Fruit fly (Drosophila melanogaster) whole organism, embryonic: ENCODE data around the gene CG8149.

Source experiments
- B-H2 ChIP-seq: fragments of 200-800 bp; sonication (Bioruptor generic); optimal IDR thresholded peaks from 2 replicates; lab custom pipeline; 2018; ENCODE audit warnings: missing biosample characterization, mild to moderate bottlenecking, missing genetic modification characterization
- Blimp-1 ChIP-seq: fragments of 200-800 bp; sonication (Bioruptor generic); optimal IDR thresholded peaks from 3 replicates; lab custom pipeline; 2018; ENCODE audit warnings: missing biosample characterization, missing genetic modification characterization, mild to moderate bottlenecking, moderate library complexity, missing genetic modification reagents
- CG10321 ChIP-seq: fragments of 200-800 bp; sonication (Bioruptor generic); IDR thresholded peaks from 2 replicates; pipeline ENCODE4 v1.3.6; 2022; ENCODE audit warnings: missing biosample characterization, missing genetic modification characterization
- CG11456 ChIP-seq: fragments of 200-800 bp; sonication (Bioruptor generic); IDR thresholded peaks from 3 replicates; pipeline ENCODE4 v1.3.6; 2022; ENCODE audit warnings: missing biosample characterization, missing genetic modification characterization
- CG13123 ChIP-seq: fragments of 200-800 bp; sonication (Bioruptor generic); optimal IDR thresholded peaks from 2 replicates; lab custom pipeline; 2016; ENCODE audit warnings: missing biosample characterization, missing genetic modification characterization
- CG14965 ChIP-seq: fragments of 200-800 bp; sonication (Bioruptor generic); optimal IDR thresholded peaks from 2 replicates; lab custom pipeline; 2016; ENCODE audit warnings: missing biosample characterization, missing genetic modification characterization, borderline replicate concordance
- CG1832 ChIP-seq: fragments of 200-800 bp; sonication (Bioruptor generic); optimal IDR thresholded peaks from 2 replicates; lab custom pipeline; 2017; ENCODE audit warnings: missing biosample characterization, mild to moderate bottlenecking, missing genetic modification characterization, inconsistent platforms
- CG18476 ChIP-seq: fragments of 200-800 bp; sonication (Bioruptor generic); optimal IDR thresholded peaks from 2 replicates; lab custom pipeline; 2016; ENCODE audit warnings: missing biosample characterization, mild to moderate bottlenecking, missing genetic modification characterization
- CG18619 ChIP-seq: fragments of 200-800 bp; sonication (Bioruptor generic); optimal IDR thresholded peaks from 3 replicates; lab custom pipeline; 2017; ENCODE audit warnings: missing biosample characterization, mild to moderate bottlenecking, missing genetic modification characterization
- CG18764 ChIP-seq: fragments of 200-800 bp; sonication (Bioruptor generic); optimal IDR thresholded peaks from 3 replicates; lab custom pipeline; 2016; ENCODE audit warnings: missing biosample characterization, missing genetic modification characterization
- CG30020 ChIP-seq: fragments of 200-800 bp; optimal IDR thresholded peaks from 2 replicates; lab custom pipeline; 2019; ENCODE audit warnings: missing biosample characterization, mild to moderate bottlenecking, missing genetic modification characterization, moderate library complexity
- CG3163 ChIP-seq: fragments of 200-800 bp; sonication (Bioruptor generic); optimal IDR thresholded peaks from 3 replicates; lab custom pipeline; 2016; ENCODE audit warnings: missing biosample characterization, missing genetic modification characterization
- CG32767 ChIP-seq: fragments of 200-800 bp; sonication (Bioruptor generic); IDR thresholded peaks from 2 replicates; pipeline ENCODE4 v1.3.6; 2022; ENCODE audit warnings: missing biosample characterization, missing genetic modification characterization
- CG32772 ChIP-seq: fragments of 200-800 bp; sonication (Bioruptor generic); IDR thresholded peaks from 2 replicates; pipeline ENCODE4 v1.3.6; 2022; ENCODE audit warnings: missing biosample characterization, missing genetic modification characterization
- CG3995 ChIP-seq: fragments of 200-800 bp; sonication (Bioruptor generic); optimal IDR thresholded peaks from 3 replicates; lab custom pipeline; 2016; ENCODE audit warnings: missing biosample characterization, missing genetic modification characterization
- CG5245 ChIP-seq: fragments of 200-800 bp; sonication (Bioruptor generic); optimal IDR thresholded peaks from 3 replicates; lab custom pipeline; 2016; ENCODE audit warnings: missing biosample characterization, missing genetic modification characterization
- CG6765 ChIP-seq: fragments of 200-800 bp; sonication (Bioruptor generic); optimal IDR thresholded peaks from 3 replicates; lab custom pipeline; 2017; ENCODE audit warnings: missing biosample characterization, mild to moderate bottlenecking, missing genetic modification characterization
- CG7372 ChIP-seq: fragments of 200-800 bp; sonication (Bioruptor generic); IDR thresholded peaks from 2 replicates; pipeline ENCODE4 v1.3.6; 2022; ENCODE audit warnings: missing biosample characterization, missing genetic modification characterization
- D19A ChIP-seq: fragments of 200-800 bp; optimal IDR thresholded peaks from 3 replicates; lab custom pipeline; 2019; ENCODE audit warnings: missing biosample characterization, mild to moderate bottlenecking, missing genetic modification characterization, moderate library complexity
- Dfd ChIP-seq, 2 experiments: fragments of >200 bp; optimal IDR thresholded peaks; 2 replicates each; lab custom pipeline; 2017; ENCODE audit warnings: missing biosample characterization in 2 of 2, missing genetic modification characterization in 2 of 2
- Dip3 ChIP-seq: fragments of 200-800 bp; sonication (Bioruptor generic); optimal IDR thresholded peaks from 3 replicates; lab custom pipeline; 2016; ENCODE audit warnings: missing biosample characterization, missing genetic modification characterization
- E2f1 ChIP-seq: fragments of 200-800 bp; sonication (Bioruptor generic); IDR thresholded peaks from 2 replicates; pipeline ENCODE4 v1.3.6; 2022; ENCODE audit warnings: missing biosample characterization, missing genetic modification characterization
- Gsc ChIP-seq: fragments of 200-800 bp; sonication (Bioruptor generic); IDR thresholded peaks from 2 replicates; pipeline ENCODE4 v1.3.6; 2022; ENCODE audit warnings: missing biosample characterization, missing genetic modification characterization
- HLH54F ChIP-seq: fragments of 200-800 bp; sonication (Bioruptor generic); optimal IDR thresholded peaks from 3 replicates; lab custom pipeline; 2016; ENCODE audit warnings: missing biosample characterization, missing genetic modification characterization
- Hsf ChIP-seq: fragments of 200-800 bp; sonication (Bioruptor generic); optimal IDR thresholded peaks from 3 replicates; lab custom pipeline; 2016; ENCODE audit warnings: missing biosample characterization, missing genetic modification characterization
- Jarid2 ChIP-seq: fragments of 200-800 bp; sonication (Bioruptor generic); optimal IDR thresholded peaks from 3 replicates; lab custom pipeline; 2017; ENCODE audit warnings: mild to moderate bottlenecking, missing biosample characterization, missing genetic modification reagents, missing genetic modification characterization
- Max ChIP-seq: fragments of 200-800 bp; sonication (Bioruptor generic); optimal IDR thresholded peaks from 2 replicates; lab custom pipeline; 2016; ENCODE audit warnings: missing biosample characterization, mild to moderate bottlenecking, missing genetic modification characterization
- Oaz ChIP-seq: fragments of 200-800 bp; sonication (Bioruptor generic); IDR thresholded peaks from 2 replicates; pipeline ENCODE4 v1.3.6; 2022; ENCODE audit warnings: missing biosample characterization, missing genetic modification characterization
- Optix ChIP-seq: fragments of 200-800 bp; sonication (Bioruptor generic); IDR thresholded peaks from 3 replicates; pipeline ENCODE4 v1.3.6; 2022; ENCODE audit warnings: missing biosample characterization, missing genetic modification characterization
- aop ChIP-seq: fragments of 200-800 bp; sonication (Bioruptor generic); IDR thresholded peaks from 2 replicates; pipeline ENCODE4 v1.3.6; 2022; ENCODE audit warnings: missing biosample characterization, missing genetic modification characterization
- bigmax ChIP-seq: fragments of 200-800 bp; sonication (Bioruptor generic); optimal IDR thresholded peaks from 2 replicates; lab custom pipeline; 2018; ENCODE audit warnings: missing biosample characterization, mild to moderate bottlenecking, missing genetic modification characterization
- bowl ChIP-seq: fragments of 200-800 bp; sonication (Bioruptor generic); IDR thresholded peaks from 2 replicates; pipeline ENCODE4 v1.3.6; 2022; ENCODE audit warnings: missing biosample characterization, missing genetic modification characterization
- btn ChIP-seq: fragments of 200-800 bp; sonication (Bioruptor generic); optimal IDR thresholded peaks from 2 replicates; lab custom pipeline; 2016; ENCODE audit warnings: missing biosample characterization, missing genetic modification characterization
- chn ChIP-seq: fragments of 200-800 bp; sonication (Bioruptor generic); optimal IDR thresholded peaks from 2 replicates; lab custom pipeline; 2016; ENCODE audit warnings: missing biosample characterization, missing genetic modification characterization
- crc ChIP-seq: fragments of 200-800 bp; sonication (Bioruptor generic); optimal IDR thresholded peaks from 2 replicates; lab custom pipeline; 2016; ENCODE audit warnings: missing biosample characterization, missing genetic modification characterization
- crol ChIP-seq: fragments of 200-800 bp; sonication (Bioruptor generic); IDR thresholded peaks from 2 replicates; pipeline ENCODE4 v1.3.6; 2022; ENCODE audit warnings: missing biosample characterization, missing genetic modification characterization
- dati ChIP-seq: fragments of 200-800 bp; sonication (Bioruptor generic); IDR thresholded peaks from 2 replicates; pipeline ENCODE4 v1.3.6; 2022; ENCODE audit warnings: missing biosample characterization, missing genetic modification characterization
- esg ChIP-seq: fragments of 200-800 bp; sonication (Bioruptor generic); conservative IDR thresholded peaks from 2 replicates; pipeline ENCODE4 v1.3.6; 2022; ENCODE audit warnings: missing biosample characterization, missing genetic modification characterization
- gce ChIP-seq: fragments of 200-800 bp; sonication (Bioruptor generic); IDR thresholded peaks from 3 replicates; pipeline ENCODE4 v1.3.6; 2022; ENCODE audit warnings: missing biosample characterization, missing genetic modification characterization
- gro ChIP-seq: fragments of 200-800 bp; sonication (Bioruptor generic); optimal IDR thresholded peaks from 2 replicates; lab custom pipeline; 2016; ENCODE audit warnings: missing biosample characterization, missing genetic modification characterization
- hkb ChIP-seq, 2 experiments: fragments of 200-800 bp in 1 of 2; fragments of >200 bp in 1 of 2; sonication (Bioruptor generic) in 1 of 2; IDR thresholded peaks in 1 of 2; optimal IDR thresholded peaks in 1 of 2; 2 replicates each; pipeline versions ENCODE4 v1.3.6 to Lab custom; 2017 to 2022; ENCODE audit warnings: missing biosample characterization in 1 of 2, missing genetic modification characterization in 1 of 2
- luna ChIP-seq: fragments of 200-800 bp; sonication (Bioruptor generic); optimal IDR thresholded peaks from 2 replicates; lab custom pipeline; 2016; ENCODE audit warnings: missing biosample characterization, missing genetic modification characterization
- maf-S ChIP-seq: fragments of 200-800 bp; sonication (Bioruptor generic); optimal IDR thresholded peaks from 2 replicates; lab custom pipeline; 2016; ENCODE audit warnings: missing biosample characterization, missing genetic modification characterization
- mirr ChIP-seq: fragments of 200-800 bp; sonication (Bioruptor generic); optimal IDR thresholded peaks from 3 replicates; lab custom pipeline; 2018; ENCODE audit warnings: missing biosample characterization, mild to moderate bottlenecking, missing genetic modification characterization
- nau ChIP-seq: fragments of 200-800 bp; sonication (Bioruptor generic); optimal IDR thresholded peaks from 3 replicates; lab custom pipeline; 2017; ENCODE audit warnings: missing biosample characterization, mild to moderate bottlenecking, missing genetic modification characterization, missing genetic modification reagents
- pb ChIP-seq: fragments of 200-800 bp; sonication (Bioruptor generic); optimal IDR thresholded peaks from 3 replicates; lab custom pipeline; 2016; ENCODE audit warnings: missing biosample characterization, missing genetic modification characterization
- pzg ChIP-seq: fragments of 200-800 bp; sonication (Bioruptor generic); optimal IDR thresholded peaks from 3 replicates; lab custom pipeline; 2018; ENCODE audit warnings: missing biosample characterization, mild to moderate bottlenecking, missing genetic modification characterization, moderate library complexity
- sd ChIP-seq: fragments of 200-800 bp; sonication (Bioruptor generic); optimal IDR thresholded peaks from 3 replicates; lab custom pipeline; 2018; ENCODE audit warnings: missing biosample characterization, mild to moderate bottlenecking, missing genetic modification characterization, moderate library complexity
- sr ChIP-seq: fragments of 200-800 bp; sonication (Bioruptor generic); IDR thresholded peaks from 3 replicates; pipeline ENCODE4 v1.3.6; 2022; ENCODE audit warnings: missing biosample characterization, missing genetic modification characterization
- tgo ChIP-seq: fragments of 200-800 bp; sonication (Bioruptor generic); IDR thresholded peaks from 3 replicates; pipeline ENCODE4 v1.3.6; 2022; ENCODE audit warnings: missing biosample characterization, missing genetic modification characterization
- tll ChIP-seq, 2 experiments: fragments of 200-800 bp in 1 of 2; fragments of >200 bp in 1 of 2; sonication (Bioruptor generic) in 1 of 2; optimal IDR thresholded peaks; 2 replicates each; lab custom pipeline; 2017 to 2019; ENCODE audit warnings: missing biosample characterization in 2 of 2, missing genetic modification characterization in 2 of 2, mild to moderate bottlenecking in 1 of 2, moderate library complexity in 1 of 2
- ttk ChIP-seq: fragments of 200-800 bp; sonication (Bioruptor generic); IDR thresholded peaks from 2 replicates; pipeline ENCODE4 v2.1.2; 2022; ENCODE audit warnings: missing biosample characterization, missing genetic modification characterization

The CG8149 gene

dm6 chr3R:9496748-9497147 lies 7.7 kb upstream of the CG8149 start (continued):
- peak; percentile 67 for TF ChIP-seq chn
- peak; percentile 47 for TF ChIP-seq sd
- TF ChIP-seq tgo (GFP tag; lab: Robert Waterston, UW) = 0 out of 3 replicates have a peak, but pooled peaks have one; percentile 23
- no peak for TF ChIP-seq hkb (optimal IDR thresholded peaks at IDR 0.05; lab: Kevin White, UChicago)
- TF ChIP-seq hkb (GFP tag; IDR thresholded peaks at IDR 0.05; lab: Robert Waterston, UW) = no peak
- TF ChIP-seq crol = no peak
- no peak for TF ChIP-seq bowl
- peak; percentile 99 for TF ChIP-seq pzg (GFP tag; lab: Kevin White, UChicago)
- no peak for TF ChIP-seq btn
- peak; percentile 89 for TF ChIP-seq luna (GFP tag; lab: Kevin White, UChicago)
- TF ChIP-seq HLH54F (GFP tag; lab: Kevin White, UChicago) = peak; percentile 88
- no peak for TF ChIP-seq CG10321
- peak; percentile 59 for TF ChIP-seq CG3995 (GFP tag; lab: Kevin White, UChicago)
- TF ChIP-seq Oaz (GFP tag; lab: Robert Waterston, UW) = no peak
- TF ChIP-seq D19A (tag; lab: Kevin White, UChicago) = no peak
- TF ChIP-seq CG30020 = peak; percentile 2
- TF ChIP-seq bigmax (GFP tag; lab: Kevin White, UChicago) = peak; percentile 29
- TF ChIP-seq CG11456 (GFP tag; lab: Robert Waterston, UW) = peak; percentile 89
- peak; percentile 72 for TF ChIP-seq CG32772 (GFP tag; lab: Robert Waterston, UW)
- TF ChIP-seq crc (GFP tag; lab: Kevin White, UChicago) = peak; percentile 68
- TF ChIP-seq CG18764 (GFP tag; lab: Kevin White, UChicago) = no peak
- TF ChIP-seq mirr (GFP tag; lab: Kevin White, UChicago) = peak; percentile 88
- TF ChIP-seq CG32767 (GFP tag; lab: Robert Waterston, UW) = no peak
- TF ChIP-seq Blimp-1 (GFP tag; lab: Kevin White, UChicago) = peak; percentile 22
- TF ChIP-seq pb (GFP tag; lab: Kevin White, UChicago) = peak; percentile 58
- no peak for TF ChIP-seq Dfd (GFP tag; optimal IDR thresholded peaks at IDR 0.05; lab: Kevin White, UChicago)
- no peak for TF ChIP-seq gce (GFP tag; lab: Robert Waterston, UW)
- peak; percentile 78 for TF ChIP-seq Dip3 (GFP tag; lab: Kevin White, UChicago)
- TF ChIP-seq tll (GFP tag; optimal IDR thresholded peaks at IDR 0.05; lab: Kevin White, UChicago) = no peak
- TF ChIP-seq B-H2 = peak; percentile 95
- TF ChIP-seq dati (GFP tag; lab: Robert Waterston, UW) = no peak
- no peak for TF ChIP-seq CG18476 (GFP tag; lab: Kevin White, UChicago)
- peak; percentile 40 for TF ChIP-seq CG6765 (GFP tag; lab: Kevin White, UChicago)
- TF ChIP-seq CG3163 (GFP tag; lab: Kevin White, UChicago) = peak; percentile 73
- peak; percentile 17 for TF ChIP-seq Max (GFP tag; lab: Kevin White, UChicago)
- TF ChIP-seq CG13123 (GFP tag; lab: Kevin White, UChicago) = peak; percentile 54
- TF ChIP-seq aop (GFP tag; lab: Robert Waterston, UW) = no peak
- TF ChIP-seq nau (GFP tag; lab: Kevin White, UChicago) = no peak
- TF ChIP-seq maf-S (GFP tag; lab: Kevin White, UChicago) = peak; percentile 81
- no peak for TF ChIP-seq Optix
- peak; percentile 40; the same call in 1 of the 2 replicates for TF ChIP-seq E2f1 (GFP tag; lab: Robert Waterston, UW)
- no peak for TF ChIP-seq Gsc
- peak; percentile 23 for TF ChIP-seq CG5245
- no peak for TF ChIP-seq Jarid2
- peak; percentile 70 for TF ChIP-seq CG18619
- TF ChIP-seq sr = no peak
- TF ChIP-seq CG14965 (GFP tag; lab: Kevin White, UChicago) = no peak
- peak; percentile 95 for TF ChIP-seq gro (GFP tag; lab: Kevin White, UChicago)
- TF ChIP-seq CG1832 (GFP tag; lab: Kevin White, UChicago) = no peak
- TF ChIP-seq ttk (GFP tag; lab: Robert Waterston, UW) = peak; percentile 43; the same call in 1 of the 2 replicates
- peak; percentile 85 for TF ChIP-seq Hsf
- TF ChIP-seq esg (GFP tag; lab: Robert Waterston, UW) = no peak
- 0 out of 2 replicates have a peak, but pooled peaks have one; percentile 35 for TF ChIP-seq CG7372 (GFP tag; lab: Robert Waterston, UW)
